Worm (Caenorhabditis elegans) whole organism, late embryonic: Measurements from ENCODE around the gene mgrn-1.

ENCODE experiments used
- C38D4.7 ChIP-seq: fragments of 200-800 bp; sonication (Bioruptor generic); optimal IDR thresholded peaks from 2 replicates; lab custom pipeline; 2018; ENCODE audit warnings: mild to moderate bottlenecking, missing genetic modification characterization, moderate library complexity, missing compliant biosample characterization
- K02D7.2 ChIP-seq: sonication (generic microtip); optimal IDR thresholded peaks from 2 replicates; lab custom pipeline; 2017; ENCODE audit warnings: mild to moderate bottlenecking, missing genetic modification characterization, missing compliant biosample characterization
- ceh-6 ChIP-seq: fragments of 200-800 bp; sonication (Bioruptor generic); optimal IDR thresholded peaks from 2 replicates; lab custom pipeline; 2018; ENCODE audit warnings: mild to moderate bottlenecking, missing genetic modification characterization, missing compliant biosample characterization
- ceh-9 ChIP-seq: sonication (generic microtip); optimal IDR thresholded peaks from 2 replicates; lab custom pipeline; 2016; ENCODE audit warnings: mild to moderate bottlenecking, missing genetic modification characterization, inconsistent platforms, missing compliant biosample characterization
- dmd-4 ChIP-seq: sonication (generic microtip); optimal IDR thresholded peaks from 2 replicates; lab custom pipeline; 2016; ENCODE audit warnings: borderline replicate concordance, missing genetic modification characterization, missing compliant biosample characterization
- ref-2 ChIP-seq: sonication (generic microtip); optimal IDR thresholded peaks from 2 replicates; lab custom pipeline; 2016; ENCODE audit warnings: missing genetic modification characterization, missing compliant biosample characterization
- tbx-2 ChIP-seq: sonication (generic microtip); optimal IDR thresholded peaks from 2 replicates; lab custom pipeline; 2016; ENCODE audit warnings: missing genetic modification characterization, missing compliant biosample characterization

ce11 chrX:14263473-14263872 lies 48.0 kb downstream of the mgrn-1 start, which contains the start of gene E02H4.8:
- TF ChIP-seq ceh-6 (GFP tag; lab: Kevin White, UChicago) (no peak), ref-2 (tag; lab: Kevin White, UChicago) (no peak), tbx-2 (tag; lab: Kevin White, UChicago) (no peak), dmd-4 (no peak), K02D7.2 (tag; lab: Kevin White, UChicago) (no peak), ceh-9 (tag; lab: Kevin White, UChicago) (no peak), C38D4.7 (GFP tag; lab: Kevin White, UChicago) (no peak)
